Worm (Caenorhabditis elegans): ENCODE results near the gene fbxl-5.

ce11 chrV:7728679-7729027 lies 14.1 kb upstream of the fbxl-5 start, which contains the start of gene Y97E10C.1:
- no peak for TF ChIP-seq ceh-36 (tag; optimal IDR thresholded peaks at IDR 0.05)
- no peak for TF ChIP-seq ets-7 (tag; optimal IDR thresholded peaks at IDR 0.05)
- TF ChIP-seq sea-1 (GFP tag; conservative IDR thresholded peaks at IDR 0.05), result no peak
- no peak for TF ChIP-seq ama-1 (optimal IDR thresholded peaks at IDR 0.05)
- TF ChIP-seq B0310.2 (tag; optimal IDR thresholded peaks at IDR 0.05), result no peak

All from whole organism, early embryonic.